Fruit fly (Drosophila melanogaster) whole organism, embryonic: Measurements from ENCODE around the gene Vps39.

Experiments used
- Adf1 ChIP-seq: fragments of 200-800 bp; sonication (Bioruptor generic); IDR thresholded peaks from 2 replicates; pipeline ENCODE4 v1.3.6; 2022; ENCODE audit warnings: missing biosample characterization, missing genetic modification characterization
- Antp ChIP-seq: fragments of 200-800 bp; sonication (Bioruptor generic); optimal IDR thresholded peaks from 3 replicates; lab custom pipeline; 2016; ENCODE audit warnings: missing biosample characterization, missing genetic modification characterization
- Awh ChIP-seq: fragments of 200-800 bp; sonication (Bioruptor generic); IDR thresholded peaks from 2 replicates; pipeline ENCODE4, ENCODE4 v1.3.6; 2022; ENCODE audit warnings: missing biosample characterization, missing genetic modification characterization
- Blimp-1 ChIP-seq: fragments of 200-800 bp; sonication (Bioruptor generic); optimal IDR thresholded peaks from 3 replicates; lab custom pipeline; 2018; ENCODE audit warnings: missing biosample characterization, missing genetic modification characterization, mild to moderate bottlenecking, moderate library complexity, missing genetic modification reagents
- BtbVII ChIP-seq: fragments of 200-800 bp; sonication (Bioruptor generic); optimal IDR thresholded peaks from 3 replicates; lab custom pipeline; 2017; ENCODE audit warnings: missing biosample characterization, mild to moderate bottlenecking, missing genetic modification characterization
- CG10274 ChIP-seq: fragments of 200-800 bp; sonication (Bioruptor generic); optimal IDR thresholded peaks from 3 replicates; lab custom pipeline; 2017; ENCODE audit warnings: missing biosample characterization, mild to moderate bottlenecking, missing genetic modification characterization
- CG11247 ChIP-seq: fragments of 200-800 bp; sonication (Bioruptor generic); IDR thresholded peaks from 2 replicates; pipeline ENCODE4 v1.3.6; 2022; ENCODE audit warnings: missing biosample characterization, missing genetic modification characterization
- CG11723 ChIP-seq: fragments of 200-800 bp; sonication (Bioruptor generic); optimal IDR thresholded peaks from 2 replicates; lab custom pipeline; 2017; ENCODE audit warnings: missing biosample characterization, mild to moderate bottlenecking, missing genetic modification characterization
- CG12391 ChIP-seq: fragments of 200-800 bp; sonication (Bioruptor generic); optimal IDR thresholded peaks from 3 replicates; lab custom pipeline; 2018; ENCODE audit warnings: missing biosample characterization, mild to moderate bottlenecking, missing genetic modification characterization, moderate library complexity
- CG12942 ChIP-seq: fragments of 200-800 bp; sonication (Bioruptor generic); optimal IDR thresholded peaks from 3 replicates; lab custom pipeline; 2016; ENCODE audit warnings: missing biosample characterization, missing genetic modification characterization
- CG14014 ChIP-seq: fragments of 200-800 bp; sonication (Bioruptor generic); IDR thresholded peaks from 2 replicates; pipeline ENCODE4 v1.3.6; 2022; ENCODE audit warnings: missing biosample characterization, missing genetic modification characterization
- CG1529 ChIP-seq: fragments of 200-800 bp; sonication (Bioruptor generic); optimal IDR thresholded peaks from 3 replicates; lab custom pipeline; 2018; ENCODE audit warnings: missing biosample characterization, missing genetic modification characterization
- CG15601 ChIP-seq: fragments of 200-800 bp; sonication (Bioruptor generic); optimal IDR thresholded peaks from 3 replicates; lab custom pipeline; 2019; ENCODE audit warnings: missing biosample characterization, mild to moderate bottlenecking, missing genetic modification characterization, moderate library complexity
- CG17328 ChIP-seq: fragments of 200-800 bp; sonication (Bioruptor generic); IDR thresholded peaks from 2 replicates; pipeline ENCODE4 v1.3.6; 2022; ENCODE audit warnings: missing biosample characterization, missing genetic modification characterization
- CG17359 ChIP-seq: fragments of 200-800 bp; sonication (Bioruptor generic); optimal IDR thresholded peaks from 3 replicates; lab custom pipeline; 2018; ENCODE audit warnings: missing biosample characterization, mild to moderate bottlenecking, missing genetic modification characterization, moderate library complexity
- CG2129 ChIP-seq: fragments of 200-800 bp; sonication (Bioruptor generic); IDR thresholded peaks from 2 replicates; pipeline ENCODE4 v1.3.6; 2022; ENCODE audit warnings: missing biosample characterization, missing genetic modification characterization; ENCODE audit not compliant: partially characterized antibody
- CG2202 ChIP-seq: fragments of 200-800 bp; sonication (Bioruptor generic); optimal IDR thresholded peaks from 2 replicates; lab custom pipeline; 2018; ENCODE audit warnings: missing biosample characterization, mild to moderate bottlenecking, missing genetic modification characterization
- CG2712 ChIP-seq: fragments of 200-800 bp; optimal IDR thresholded peaks from 3 replicates; lab custom pipeline; 2019; ENCODE audit warnings: missing biosample characterization, mild to moderate bottlenecking, missing genetic modification characterization, moderate library complexity
- CG30431 ChIP-seq: fragments of 200-800 bp; sonication (Bioruptor generic); optimal IDR thresholded peaks from 2 replicates; lab custom pipeline; 2017; ENCODE audit warnings: missing biosample characterization, missing genetic modification characterization
- CG3163 ChIP-seq: fragments of 200-800 bp; sonication (Bioruptor generic); optimal IDR thresholded peaks from 3 replicates; lab custom pipeline; 2016; ENCODE audit warnings: missing biosample characterization, missing genetic modification characterization
- CG3838 ChIP-seq: fragments of 200-800 bp; sonication (Bioruptor generic); optimal IDR thresholded peaks from 3 replicates; lab custom pipeline; 2016; ENCODE audit warnings: missing biosample characterization, missing genetic modification characterization
- CG4282 ChIP-seq: fragments of 200-800 bp; sonication (Bioruptor generic); optimal IDR thresholded peaks from 2 replicates; lab custom pipeline; 2016; ENCODE audit warnings: missing biosample characterization, missing genetic modification characterization
- CG6175 ChIP-seq: fragments of 200-800 bp; sonication (Bioruptor generic); IDR thresholded peaks from 3 replicates; pipeline ENCODE4 v1.3.6; 2022; ENCODE audit warnings: missing biosample characterization, missing genetic modification characterization
- CG6854 ChIP-seq: fragments of 200-800 bp; sonication (Bioruptor generic); optimal IDR thresholded peaks from 3 replicates; lab custom pipeline; 2017; ENCODE audit warnings: missing biosample characterization, mild to moderate bottlenecking, missing genetic modification characterization
- CG7786 ChIP-seq: fragments of 200-800 bp; sonication (Bioruptor generic); optimal IDR thresholded peaks from 2 replicates; lab custom pipeline; 2016; ENCODE audit warnings: missing biosample characterization, missing genetic modification characterization
- CG8089 ChIP-seq: fragments of 200-800 bp; sonication (Bioruptor generic); optimal IDR thresholded peaks from 3 replicates; lab custom pipeline; 2016; ENCODE audit warnings: missing biosample characterization, missing genetic modification characterization
- CG9727 ChIP-seq: fragments of 200-800 bp; sonication (Bioruptor generic); optimal IDR thresholded peaks from 3 replicates; lab custom pipeline; 2017; ENCODE audit warnings: missing biosample characterization, mild to moderate bottlenecking, missing genetic modification characterization
- D ChIP-seq, 2 experiments: fragments of 200-800 bp in 1 of 2; fragments of >200 bp in 1 of 2; sonication (Bioruptor generic) in 1 of 2; optimal IDR thresholded peaks; 2 replicates in 1 of 2; 3 replicates in 1 of 2; lab custom pipeline; 2017; ENCODE audit warnings: mild to moderate bottlenecking in 1 of 2, missing biosample characterization in 1 of 2, missing genetic modification characterization in 1 of 2, missing genetic modification reagents in 1 of 2
- HLHmδ ChIP-seq: fragments of 200-800 bp; sonication (Bioruptor generic); optimal IDR thresholded peaks from 2 replicates; lab custom pipeline; 2018; ENCODE audit warnings: missing biosample characterization, mild to moderate bottlenecking, missing genetic modification characterization, moderate library complexity
- Hr3 ChIP-seq: fragments of 200-800 bp; sonication (Bioruptor generic); optimal IDR thresholded peaks from 3 replicates; lab custom pipeline; 2016; ENCODE audit warnings: missing biosample characterization, missing genetic modification characterization
- Hr51 ChIP-seq, 2 experiments: fragments of 200-800 bp; sonication (Bioruptor generic); optimal IDR thresholded peaks; 2 replicates in 1 of 2; 3 replicates in 1 of 2; lab custom pipeline; 2016 to 2018; ENCODE audit warnings: missing biosample characterization in 2 of 2, missing genetic modification characterization in 2 of 2, mild to moderate bottlenecking in 1 of 2, moderate library complexity in 1 of 2
- NC2α ChIP-seq: fragments of 200-800 bp; sonication (Bioruptor generic); optimal IDR thresholded peaks from 2 replicates; lab custom pipeline; 2016; ENCODE audit warnings: missing biosample characterization, missing genetic modification characterization
- Ssrp ChIP-seq: fragments of 200-800 bp; sonication (Bioruptor generic); optimal IDR thresholded peaks from 2 replicates; lab custom pipeline; 2018; ENCODE audit warnings: missing biosample characterization, mild to moderate bottlenecking, missing genetic modification characterization, moderate library complexity
- Taf1 ChIP-seq: fragments of 200-800 bp; sonication (Bioruptor generic); IDR thresholded peaks from 2 replicates; pipeline ENCODE4 v1.3.6; 2022; ENCODE audit warnings: missing biosample characterization, missing genetic modification characterization
- ase ChIP-seq: fragments of 200-800 bp; sonication (Bioruptor generic); IDR thresholded peaks from 3 replicates; pipeline ENCODE4 v1.3.6; 2022; ENCODE audit warnings: missing biosample characterization, missing genetic modification characterization
- ash1 ChIP-seq: fragments of 200-800 bp; sonication (Bioruptor generic); optimal IDR thresholded peaks from 2 replicates; lab custom pipeline; 2018; ENCODE audit warnings: missing biosample characterization, mild to moderate bottlenecking, missing genetic modification characterization
- bab2 ChIP-seq: fragments of 200-800 bp; sonication (Bioruptor generic); optimal IDR thresholded peaks from 2 replicates; lab custom pipeline; 2016; ENCODE audit warnings: missing biosample characterization, missing genetic modification characterization
- bigmax ChIP-seq: fragments of 200-800 bp; sonication (Bioruptor generic); optimal IDR thresholded peaks from 2 replicates; lab custom pipeline; 2018; ENCODE audit warnings: missing biosample characterization, mild to moderate bottlenecking, missing genetic modification characterization
- caup ChIP-seq: fragments of 200-800 bp; sonication (Bioruptor generic); optimal IDR thresholded peaks from 3 replicates; lab custom pipeline; 2017; ENCODE audit warnings: missing biosample characterization, mild to moderate bottlenecking, missing genetic modification characterization, moderate library complexity; ENCODE audit not compliant: severe bottlenecking
- dm ChIP-seq: fragments of 200-800 bp; sonication (Bioruptor generic); optimal IDR thresholded peaks from 3 replicates; lab custom pipeline; 2016; ENCODE audit warnings: missing biosample characterization, missing genetic modification characterization
- ems ChIP-seq: fragments of 200-800 bp; sonication (Bioruptor generic); optimal IDR thresholded peaks from 3 replicates; lab custom pipeline; 2016; ENCODE audit warnings: missing biosample characterization, missing genetic modification characterization
- ewg ChIP-seq: fragments of 200-800 bp; sonication (Bioruptor generic); optimal IDR thresholded peaks from 3 replicates; lab custom pipeline; 2017; ENCODE audit warnings: mild to moderate bottlenecking, missing biosample characterization, missing genetic modification reagents, missing genetic modification characterization
- her ChIP-seq: fragments of 200-800 bp; sonication (Bioruptor generic); optimal IDR thresholded peaks from 2 replicates; lab custom pipeline; 2016; ENCODE audit warnings: missing biosample characterization, missing genetic modification characterization
- onecut ChIP-seq: fragments of 200-800 bp; sonication (Bioruptor generic); IDR thresholded peaks from 2 replicates; pipeline ENCODE4 v1.3.6; 2022; ENCODE audit warnings: missing biosample characterization, missing genetic modification characterization
- pb ChIP-seq: fragments of 200-800 bp; sonication (Bioruptor generic); optimal IDR thresholded peaks from 3 replicates; lab custom pipeline; 2016; ENCODE audit warnings: missing biosample characterization, missing genetic modification characterization
- ranshi ChIP-seq: fragments of 200-800 bp; sonication (Bioruptor generic); IDR thresholded peaks from 2 replicates; pipeline ENCODE4 v1.3.6; 2022; ENCODE audit warnings: missing biosample characterization, missing genetic modification characterization
- rib ChIP-seq: fragments of 200-800 bp; sonication (Bioruptor generic); IDR thresholded peaks from 2 replicates; pipeline ENCODE4 v1.3.6; 2022; ENCODE audit warnings: missing biosample characterization, missing genetic modification characterization
- slp2 ChIP-seq: fragments of 200-800 bp; sonication (Bioruptor generic); optimal IDR thresholded peaks from 2 replicates; lab custom pipeline; 2016; ENCODE audit warnings: missing biosample characterization, missing genetic modification characterization
- so ChIP-seq: fragments of 200-800 bp; sonication (Bioruptor generic); IDR thresholded peaks from 3 replicates; pipeline ENCODE4 v1.3.6; 2022; ENCODE audit warnings: missing biosample characterization, missing genetic modification characterization
- sob ChIP-seq: fragments of 200-800 bp; sonication (Bioruptor generic); IDR thresholded peaks from 2 replicates; pipeline ENCODE4 v1.3.6; 2022; ENCODE audit warnings: missing biosample characterization, missing genetic modification characterization

The Vps39 gene

DNA sequence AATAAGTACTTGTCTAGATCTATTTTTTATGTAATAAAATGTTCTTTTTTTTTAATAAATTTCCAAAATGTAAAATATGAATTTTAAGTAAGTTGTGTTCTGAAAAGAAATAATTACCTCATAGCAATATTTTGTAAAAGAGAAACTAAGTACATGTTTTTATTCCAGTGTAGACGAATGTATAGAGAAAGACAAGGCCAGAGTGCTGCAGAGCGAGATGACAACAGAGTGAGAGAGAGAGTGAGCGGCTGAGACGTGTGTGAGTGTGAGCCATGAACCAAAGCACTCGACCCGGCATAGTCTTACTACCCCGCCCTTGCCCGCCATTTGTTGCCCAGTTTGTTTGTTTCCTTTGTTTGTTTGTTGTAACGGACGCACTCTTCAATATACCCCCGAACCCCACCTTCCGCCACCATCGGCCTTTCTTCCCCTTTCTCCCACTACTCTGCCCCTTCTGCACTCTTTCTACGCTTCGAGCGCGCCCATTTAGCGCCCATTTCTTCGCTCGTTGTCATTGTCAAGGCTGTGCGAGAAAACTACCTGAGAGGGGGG, 37.2 kb upstream of the Vps39 start (continued):
- TF ChIP-seq Hr3 (GFP tag; lab: Kevin White, UChicago) (peak; percentile 4), Antp (GFP tag; lab: Kevin White, UChicago) (peak; percentile 24), NC2α (peak; percentile 41), ash1 (GFP tag; lab: Kevin White, UChicago) (no peak), ems (no peak), pb (GFP tag; lab: Kevin White, UChicago) (peak; percentile 58), CG1529 (GFP tag; lab: Kevin White, UChicago) (peak; percentile 58), D (optimal IDR thresholded peaks at IDR 0.05; lab: Kevin White, UChicago) (no peak), D (GFP tag; optimal IDR thresholded peaks at IDR 0.05; lab: Kevin White, UChicago) (peak; percentile 81), HLHmδ (peak; percentile 91), Taf1 (peak; percentile 57), Hr51 (GFP tag; optimal IDR thresholded peaks at IDR 0.05; lab: Kevin White, UChicago) (peak in 1 of 2 experiments; percentile 76), CG17359 (tag; lab: Kevin White, UChicago) (peak; percentile 52), CG10274 (GFP tag; lab: Kevin White, UChicago) (peak; percentile 11), CG9727 (GFP tag; lab: Kevin White, UChicago) (peak; percentile 81), CG17328 (GFP tag; lab: Robert Waterston, UW) (peak; percentile 35; the same call in 1 of the 2 replicates), slp2 (GFP tag; lab: Kevin White, UChicago) (peak; percentile 41), CG6854 (GFP tag; lab: Kevin White, UChicago) (peak; percentile 15), CG4282 (GFP tag; lab: Kevin White, UChicago) (no peak), CG8089 (peak; percentile 52), bigmax (GFP tag; lab: Kevin White, UChicago) (peak; percentile 16), CG2712 (tag; lab: Kevin White, UChicago) (peak; percentile 70), CG2129 (GFP tag; lab: Robert Waterston, UW) (no peak), so (GFP tag; lab: Robert Waterston, UW) (0 out of 3 replicates have a peak, but pooled peaks have one; percentile 27), Ssrp (tag; lab: Kevin White, UChicago) (peak; percentile 52), CG12942 (no peak), CG7786 (peak; percentile 12), ewg (peak; percentile 64), ranshi (GFP tag; lab: Robert Waterston, UW) (peak; percentile 36; the same call in 1 of the 2 replicates), CG15601 (peak; percentile 64), CG11247 (GFP tag; lab: Robert Waterston, UW) (peak; percentile 59), CG14014 (GFP tag; lab: Robert Waterston, UW) (no peak), caup (GFP tag; lab: Kevin White, UChicago) (peak; percentile 43), her (peak; percentile 47), BtbVII (peak; percentile 39), ase (no peak), CG30431 (GFP tag; lab: Kevin White, UChicago) (peak; percentile 27), sob (GFP tag; lab: Robert Waterston, UW) (peak; percentile 66), CG2202 (tag; lab: Kevin White, UChicago) (peak; percentile 76), bab2 (GFP tag; lab: Kevin White, UChicago) (peak; percentile 33), Adf1 (GFP tag; lab: Robert Waterston, UW) (peak; percentile 60; the same call in 1 of the 2 replicates), onecut (GFP tag; lab: Robert Waterston, UW) (peak; percentile 63), CG3163 (GFP tag; lab: Kevin White, UChicago) (peak; percentile 19), CG12391 (tag; lab: Kevin White, UChicago) (peak; percentile 81), CG6175 (GFP tag; lab: Robert Waterston, UW) (peak; percentile 76; the same call in 2 of the 3 replicates), dm (GFP tag; lab: Kevin White, UChicago) (no peak), CG11723 (GFP tag; lab: Kevin White, UChicago) (peak; percentile 71), Awh (GFP tag; lab: Robert Waterston, UW) (no peak), rib (GFP tag; lab: Robert Waterston, UW) (peak; percentile 88), CG3838 (GFP tag; lab: Kevin White, UChicago) (peak; percentile 51), Blimp-1 (GFP tag; lab: Kevin White, UChicago) (peak; percentile 67)
